Worm (Caenorhabditis elegans) whole organism, L1 larva: ENCODE measurements around the gene T19D7.7.

Experiments
- C34B4.2 ChIP-seq: sonication (generic microtip); optimal IDR thresholded peaks from 2 replicates; lab custom pipeline; 2017; ENCODE audit warnings: mild to moderate bottlenecking, missing genetic modification characterization, missing compliant biosample characterization
- F16B12.6 ChIP-seq: fragments of 150-350 bp; optimal IDR thresholded peaks from 2 replicates; lab custom pipeline; 2014; ENCODE audit warnings: missing biosample characterization, missing genetic modification characterization
- ceh-63 ChIP-seq: fragments of 200-800 bp; sonication (Bioruptor generic); optimal IDR thresholded peaks from 2 replicates; lab custom pipeline; 2018; ENCODE audit warnings: mild to moderate bottlenecking, missing genetic modification characterization, missing compliant biosample characterization
- ceh-82 ChIP-seq, 3 experiments: fragments of 150-350 bp in 1 of 3; sonication (generic microtip) in 2 of 3; optimal IDR thresholded peaks; 2 replicates each; lab custom pipeline; 2014 to 2017; ENCODE audit warnings: missing biosample characterization in 3 of 3, missing genetic modification characterization in 3 of 3
- efl-1 ChIP-seq, 4 experiments: fragments of 150-350 bp; optimal IDR thresholded peaks in 3 of 4; peaks in 1 of 4; 1 replicate in 1 of 4; 2 replicates in 3 of 4; lab custom pipeline; 2014; ENCODE audit warnings: missing biosample characterization in 2 of 4, missing genetic modification characterization in 2 of 4, missing genetic modification reagents in 2 of 4
- efl-3 ChIP-seq: fragments of 200-800 bp; sonication (Bioruptor generic); optimal IDR thresholded peaks from 2 replicates; lab custom pipeline; 2018; ENCODE audit warnings: mild to moderate bottlenecking, missing genetic modification characterization, missing compliant biosample characterization
- elt-2 ChIP-seq: sonication (generic microtip); optimal IDR thresholded peaks from 2 replicates; lab custom pipeline; 2016; ENCODE audit warnings: missing genetic modification characterization, mild to moderate bottlenecking, inconsistent platforms, missing compliant biosample characterization, missing genetic modification reagents
- ets-5 ChIP-seq: fragments of 200-800 bp; sonication (Bioruptor generic); IDR thresholded peaks from 2 replicates; pipeline ENCODE4 v1.3.6; 2022; ENCODE audit warnings: missing genetic modification characterization, missing compliant biosample characterization
- fkh-10 ChIP-seq: sonication (generic microtip); optimal IDR thresholded peaks from 2 replicates; lab custom pipeline; 2017; ENCODE audit warnings: missing biosample characterization, missing genetic modification reagents, missing genetic modification characterization
- fkh-8 ChIP-seq: sonication (generic microtip); optimal IDR thresholded peaks from 2 replicates; lab custom pipeline; 2016; ENCODE audit warnings: mild to moderate bottlenecking, missing genetic modification characterization, missing compliant biosample characterization
- fos-1 ChIP-seq: fragments of 150-350 bp; optimal IDR thresholded peaks from 2 replicates; lab custom pipeline; 2014; ENCODE audit warnings: missing biosample characterization, missing genetic modification characterization
- hlh-4 ChIP-seq: sonication (generic microtip); optimal IDR thresholded peaks from 2 replicates; lab custom pipeline; 2016; ENCODE audit warnings: mild to moderate bottlenecking, missing genetic modification characterization, missing compliant biosample characterization
- irx-1 ChIP-seq: sonication (generic microtip); optimal IDR thresholded peaks from 2 replicates; lab custom pipeline; 2016; ENCODE audit warnings: missing genetic modification characterization, missing compliant biosample characterization
- jun-1 ChIP-seq: fragments of 150-350 bp; optimal IDR thresholded peaks from 2 replicates; lab custom pipeline; 2014; ENCODE audit warnings: missing biosample characterization, missing genetic modification reagents, missing genetic modification characterization
- lin-14 ChIP-seq: fragments of 200-800 bp; sonication (Bioruptor generic); optimal IDR thresholded peaks from 2 replicates; lab custom pipeline; 2018; ENCODE audit warnings: mild to moderate bottlenecking, missing genetic modification characterization, moderate library complexity, missing compliant biosample characterization
- lin-35 ChIP-seq, 2 experiments: fragments of 150-350 bp; optimal IDR thresholded peaks; 2 replicates each; lab custom pipeline; 2014; ENCODE audit warnings: missing biosample characterization in 2 of 2, missing genetic modification characterization in 2 of 2, missing genetic modification reagents in 2 of 2
- lin-39 ChIP-seq: fragments of 150-350 bp; optimal IDR thresholded peaks from 2 replicates; lab custom pipeline; 2014; ENCODE audit warnings: missing biosample characterization, missing genetic modification reagents, missing genetic modification characterization
- lir-3 ChIP-seq: sonication (generic microtip); optimal IDR thresholded peaks from 2 replicates; lab custom pipeline; 2016; ENCODE audit warnings: mild to moderate bottlenecking, missing genetic modification characterization, moderate library complexity, missing compliant biosample characterization; ENCODE audit not compliant: poor library complexity
- nhr-71 ChIP-seq: sonication (generic microtip); optimal IDR thresholded peaks from 2 replicates; lab custom pipeline; 2016; ENCODE audit warnings: mild to moderate bottlenecking, missing genetic modification characterization, moderate library complexity, missing compliant biosample characterization
- nhr-90 ChIP-seq: sonication (generic microtip); optimal IDR thresholded peaks from 2 replicates; lab custom pipeline; 2016; ENCODE audit warnings: mild to moderate bottlenecking, missing genetic modification characterization, missing compliant biosample characterization; ENCODE audit not compliant: poor library complexity
- rnt-1 ChIP-seq: sonication (generic microtip); optimal IDR thresholded peaks from 2 replicates; lab custom pipeline; 2016; ENCODE audit warnings: mild to moderate bottlenecking, missing genetic modification characterization, moderate library complexity, missing compliant biosample characterization
- skn-1 ChIP-seq: fragments of 150-350 bp; optimal IDR thresholded peaks from 2 replicates; lab custom pipeline; 2014; ENCODE audit warnings: missing biosample characterization, missing genetic modification characterization
- sox-4 ChIP-seq: sonication (generic microtip); optimal IDR thresholded peaks from 2 replicates; lab custom pipeline; 2016; ENCODE audit warnings: missing genetic modification characterization, missing compliant biosample characterization
- sup-37 ChIP-seq: fragments of 200-800 bp; sonication (Bioruptor generic); optimal IDR thresholded peaks from 2 replicates; lab custom pipeline; 2018; ENCODE audit warnings: mild to moderate bottlenecking, missing genetic modification characterization, missing compliant biosample characterization
- unc-30 ChIP-seq: sonication (generic microtip); optimal IDR thresholded peaks from 2 replicates; lab custom pipeline; 2017; ENCODE audit warnings: missing biosample characterization, missing genetic modification characterization
- unc-86 ChIP-seq: sonication (generic microtip); optimal IDR thresholded peaks from 2 replicates; lab custom pipeline; 2016; ENCODE audit warnings: missing genetic modification characterization, missing compliant biosample characterization
- vab-15 ChIP-seq: sonication (generic microtip); optimal IDR thresholded peaks from 2 replicates; lab custom pipeline; 2017; ENCODE audit warnings: missing genotype, mild to moderate bottlenecking, missing genetic modification characterization, missing compliant biosample characterization
- zag-1 ChIP-seq: fragments of 150-350 bp; optimal IDR thresholded peaks from 2 replicates; lab custom pipeline; 2014; ENCODE audit warnings: missing biosample characterization, missing genetic modification characterization
- zip-4 ChIP-seq: fragments of 200-800 bp; sonication (Bioruptor generic); optimal IDR thresholded peaks from 2 replicates; lab custom pipeline; 2018; ENCODE audit warnings: mild to moderate bottlenecking, missing genetic modification characterization, moderate library complexity, missing compliant biosample characterization
- ztf-11 ChIP-seq, 2 experiments: sonication (generic microtip); optimal IDR thresholded peaks; 2 replicates each; lab custom pipeline; 2016 to 2017; ENCODE audit warnings: missing genetic modification characterization in 2 of 2, missing biosample characterization in 1 of 2, missing compliant biosample characterization in 1 of 2

T19D7.7 gene

ce11 chrX:654804-655203 is 26.0 kb downstream of the T19D7.7 start, which contains the start of gene ifc-2:
TSS of gene ifc-2 (minus strand) at chrX:654904.
- no peak for TF ChIP-seq sup-37 (GFP tag; lab: Kevin White, UChicago)
- TF ChIP-seq unc-86 (tag; lab: Kevin White, UChicago): no peak
- TF ChIP-seq unc-30 (tag; lab: Kevin White, UChicago): no peak
- TF ChIP-seq zag-1 (tag; lab: Kevin White, UChicago): no peak
- no peak for TF ChIP-seq irx-1

DNA sequence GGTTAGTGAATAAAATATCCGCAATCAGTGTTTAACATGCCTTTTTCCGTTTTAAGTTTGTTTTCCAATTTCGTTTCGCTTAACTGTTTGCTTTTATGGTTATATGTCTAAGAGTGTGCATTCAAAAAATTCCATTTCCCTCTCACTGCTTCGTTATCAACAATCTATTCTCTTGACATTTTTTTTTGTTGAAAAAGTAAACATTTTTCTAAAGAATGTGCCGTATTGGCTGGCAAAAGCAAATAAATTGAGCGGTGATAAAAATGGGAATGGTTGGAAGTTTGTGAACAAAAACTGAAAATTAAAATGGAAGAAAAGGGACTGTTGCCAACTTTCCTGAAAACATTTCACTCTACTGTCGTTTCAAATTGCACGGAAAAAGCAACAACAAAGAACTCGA is 29.2 kb downstream of the T19D7.7 start:
- no peak for TF ChIP-seq efl-3 (GFP tag; lab: Kevin White, UChicago)
- no peak for TF ChIP-seq hlh-4 (tag; lab: Kevin White, UChicago)
- TF ChIP-seq ceh-82 (tag; optimal IDR thresholded peaks at IDR 0.05; lab: Kevin White, UChicago): no peak
- TF ChIP-seq C34B4.2: no peak
- no peak for TF ChIP-seq ztf-11 (tag; optimal IDR thresholded peaks at IDR 0.05; lab: Kevin White, UChicago)
- TF ChIP-seq skn-1: no peak
- peak; percentile 42 for TF ChIP-seq elt-2 (tag; lab: Kevin White, UChicago)
- no peak for TF ChIP-seq ets-5 (GFP tag; lab: Robert Waterston, UW)
- no peak for TF ChIP-seq rnt-1
- TF ChIP-seq sox-4: no peak
- no peak for TF ChIP-seq fkh-8 (tag; lab: Kevin White, UChicago)
- peak in 1 of 2 experiments; percentile 24 for TF ChIP-seq lin-35 (GFP tag; optimal IDR thresholded peaks at IDR 0.05; lab: Kevin White, UChicago)
- TF ChIP-seq fkh-10 (GFP tag; lab: Kevin White, UChicago): no peak
- TF ChIP-seq jun-1 (tag; lab: Kevin White, UChicago): no peak
- no peak for TF ChIP-seq lir-3
- TF ChIP-seq efl-1 (optimal IDR thresholded peaks at IDR 0.05; lab: Kevin White, UChicago): no peak
- TF ChIP-seq efl-1 (GFP tag; optimal IDR thresholded peaks at IDR 0.05 in 1 of 2; lab: Kevin White, UChicago): peak in 1 of 2 experiments; percentile 79
- no peak for TF ChIP-seq fos-1 (tag; lab: Kevin White, UChicago)
- no peak for TF ChIP-seq F16B12.6 (tag; lab: Kevin White, UChicago)
- no peak for TF ChIP-seq lin-39 (tag; lab: Kevin White, UChicago)
- no peak for TF ChIP-seq nhr-71

- TF ChIP-seq elt-2 (tag; lab: Kevin White, UChicago) (peak; percentile 19), lin-14 (GFP tag; lab: Kevin White, UChicago) (no peak)
Observed at ce11 chrX:646493-646892, 34.3 kb downstream of the T19D7.7 start.

ce11 chrX:645589-645988 is 35.2 kb downstream of the T19D7.7 start:
- TF ChIP-seq elt-2 (tag; lab: Kevin White, UChicago) (peak; percentile 73), efl-1 (optimal IDR thresholded peaks at IDR 0.05; lab: Kevin White, UChicago) (no peak), efl-1 (GFP tag; optimal IDR thresholded peaks at IDR 0.05 in 1 of 2; lab: Kevin White, UChicago) (no peak), irx-1 (no peak), nhr-90 (tag; lab: Kevin White, UChicago) (peak; percentile 19), lin-35 (GFP tag; optimal IDR thresholded peaks at IDR 0.05; lab: Kevin White, UChicago) (peak in 1 of 2 experiments; percentile 11)
- TF ChIP-seq, all 84 proteins: peak for 3

- TF ChIP-seq rnt-1: no peak
- TF ChIP-seq zip-4 (GFP tag; lab: Kevin White, UChicago): no peak
- TF ChIP-seq, all 84 proteins: peak for 0
Observed at ce11 chrX:642817-643216, 38.0 kb downstream of the T19D7.7 start.

DNA sequence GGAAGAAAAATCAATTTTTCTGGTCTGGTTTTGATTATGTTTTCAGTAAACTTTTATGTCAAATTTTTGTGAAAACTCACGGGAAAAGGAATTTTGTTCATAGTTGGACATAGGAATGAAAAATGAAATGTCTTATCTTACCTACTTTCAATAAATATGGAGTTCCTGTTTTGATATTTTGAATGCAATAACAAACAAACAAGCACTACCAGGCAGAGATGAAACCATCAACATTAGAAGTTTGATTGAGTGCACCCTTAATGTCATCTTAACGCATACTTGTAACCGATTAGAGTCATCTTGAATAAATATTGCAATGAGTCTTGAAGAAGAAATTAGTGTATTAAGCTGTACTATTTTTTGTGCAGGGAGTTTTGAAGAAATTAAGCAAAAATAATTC is 39.4 kb downstream of the T19D7.7 start, which contains the start of gene M6.11:
Gene M6.11 (minus strand): TSS at position 101 of the 400 bp plus-strand sequence.
- TF ChIP-seq vab-15: no peak
- TF ChIP-seq hlh-4 (tag; lab: Kevin White, UChicago): no peak
- TF ChIP-seq ceh-63 (GFP tag; lab: Kevin White, UChicago): no peak
